Worm (Caenorhabditis elegans) whole organism, young adult: ENCODE data around the gene nep-10.
A peak's percentile ranks its signal among the peaks of the same experiment; 100 is the strongest.

ENCODE experiments used
- F33H1.4 ChIP-seq: fragments of 200-800 bp; sonication (Bioruptor generic); IDR thresholded peaks from 2 replicates; pipeline ENCODE4 v1.3.6; 2022; ENCODE audit warnings: missing genetic modification reagents, missing genetic modification characterization, missing compliant biosample characterization
- F49E8.2 ChIP-seq: sonication (generic microtip); optimal IDR thresholded peaks from 3 replicates; lab custom pipeline; 2017; ENCODE audit warnings: missing genetic modification characterization, mild to moderate bottlenecking, missing compliant biosample characterization, antibody characterized with exemption, moderate library complexity; ENCODE audit not compliant: insufficient read depth
- ZK185.1 ChIP-seq: sonication (generic microtip); optimal IDR thresholded peaks from 2 replicates; lab custom pipeline; 2016; ENCODE audit warnings: mild to moderate bottlenecking, missing genetic modification characterization, missing compliant biosample characterization; ENCODE audit not compliant: poor library complexity, severe bottlenecking
- ama-1 ChIP-seq, 3 experiments: fragments of 150-350 bp in 1 of 3; sonication (generic microtip) in 2 of 3; optimal IDR thresholded peaks; 2 replicates each; lab custom pipeline; 2014 to 2018; ENCODE audit warnings: missing biosample characterization in 2 of 3, missing genetic modification characterization in 2 of 3, missing genetic modification reagents in 2 of 3
- cebp-1 ChIP-seq, 2 experiments: fragments of 200-800 bp in 1 of 2; sonication (Bioruptor generic) in 1 of 2; sonication (generic microtip) in 1 of 2; IDR thresholded peaks in 1 of 2; optimal IDR thresholded peaks in 1 of 2; 2 replicates each; pipeline versions ENCODE4 v1.3.6 to Lab custom; 2017 to 2022; ENCODE audit warnings: missing compliant biosample characterization in 2 of 2, missing genetic modification characterization in 2 of 2, mild to moderate bottlenecking in 1 of 2, missing genetic modification reagents in 1 of 2, moderate library complexity in 1 of 2
- dpl-1 ChIP-seq: fragments of 150-350 bp; optimal IDR thresholded peaks from 2 replicates; lab custom pipeline; 2014; ENCODE audit warnings: missing biosample characterization, missing genetic modification reagents, missing genetic modification characterization
- him-1 ChIP-seq: sonication (generic microtip); optimal IDR thresholded peaks from 2 replicates; lab custom pipeline; 2016; ENCODE audit warnings: missing genotype, missing genetic modification reagents, missing genetic modification characterization, missing compliant biosample characterization
- nfya-2 ChIP-seq: fragments of 200-800 bp; sonication (Bioruptor generic); IDR thresholded peaks from 2 replicates; pipeline ENCODE4 v1.3.6; 2022; ENCODE audit warnings: missing genetic modification reagents, missing genetic modification characterization, missing compliant biosample characterization
- nfyb-1 ChIP-seq: fragments of 200-800 bp; sonication (Bioruptor generic); IDR thresholded peaks from 2 replicates; pipeline ENCODE4 v1.3.6; 2022; ENCODE audit warnings: missing genetic modification reagents, missing genetic modification characterization, missing compliant biosample characterization
- snpc-4 ChIP-seq, 5 experiments: fragments of 150-350 bp in 1 of 5; sonication (generic microtip) in 4 of 5; optimal IDR thresholded peaks; 2 replicates each; lab custom pipeline; 2014 to 2018; ENCODE audit warnings: missing genetic modification characterization in 5 of 5, missing biosample characterization in 3 of 5, antibody characterized with exemption in 2 of 5, mild to moderate bottlenecking in 2 of 5, missing compliant biosample characterization in 2 of 5, missing genotype in 2 of 5, moderate library complexity in 2 of 5, missing genetic modification reagents in 1 of 5
- tbp1 ChIP-seq: fragments of 200-800 bp; sonication (Bioruptor generic); optimal IDR thresholded peaks from 2 replicates; lab custom pipeline; 2018; ENCODE audit warnings: mild to moderate bottlenecking, missing genetic modification characterization, missing compliant biosample characterization
- unc-62 ChIP-seq: fragments of 150-350 bp; optimal IDR thresholded peaks from 2 replicates; lab custom pipeline; 2014; ENCODE audit warnings: missing biosample characterization, missing genetic modification reagents, missing genetic modification characterization
- zfh-2 ChIP-seq: fragments of 200-800 bp; sonication (Bioruptor generic); conservative IDR thresholded peaks from 2 replicates; pipeline ENCODE4 v1.3.6; 2022; ENCODE audit warnings: missing genetic modification reagents, missing genetic modification characterization, missing compliant biosample characterization

DNA sequence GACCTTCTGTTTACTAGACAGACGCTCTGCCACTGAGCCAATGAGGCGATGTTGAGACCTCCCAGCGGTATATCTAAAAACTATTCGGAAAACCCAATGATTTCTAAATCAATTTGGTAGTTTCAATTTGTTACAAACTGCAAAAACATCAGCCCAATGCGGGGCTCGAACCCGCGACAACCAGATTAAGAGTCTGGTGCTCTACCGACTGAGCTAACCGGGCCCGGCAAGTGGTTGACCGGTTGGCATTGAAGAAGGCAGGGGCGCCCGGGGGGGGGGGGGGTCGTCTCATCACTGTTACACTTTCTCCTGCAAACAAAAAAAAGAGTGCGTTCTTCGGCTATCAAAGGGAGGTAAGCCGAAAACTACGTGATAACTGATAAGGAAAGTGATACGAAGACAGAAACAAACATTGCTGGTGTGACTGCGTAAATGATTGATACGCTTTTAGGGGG, 36.5 kb upstream of the nep-10 start:
- TF ChIP-seq zfh-2 (GFP tag; lab: Robert Waterston, UW) (peak; percentile 92), ama-1 (optimal IDR thresholded peaks at IDR 0.05; lab: Kevin White, UChicago) (no peak), ama-1 (GFP tag; optimal IDR thresholded peaks at IDR 0.05; lab: Kevin White, UChicago) (peak in 1 of 2 experiments; percentile 65), nfyb-1 (GFP tag; lab: Robert Waterston, UW) (peak; percentile 88), F33H1.4 (GFP tag; lab: Robert Waterston, UW) (0 out of 2 replicates have a peak, but pooled peaks have one; percentile 32), him-1 (tag; lab: Kevin White, UChicago) (peak; percentile 93), cebp-1 (GFP tag; IDR thresholded peaks at IDR 0.05; lab: Robert Waterston, UW) (no peak), cebp-1 (tag; optimal IDR thresholded peaks at IDR 0.05; lab: Kevin White, UChicago) (peak; percentile 76), snpc-4 (GFP tag; optimal IDR thresholded peaks at IDR 0.05; lab: Kevin White, UChicago) (peak; percentile 58), snpc-4 (tag; optimal IDR thresholded peaks at IDR 0.05; lab: Kevin White, UChicago) (peak in 3 of 4 experiments; percentile 47 to 66 (median 60)), dpl-1 (GFP tag; lab: Kevin White, UChicago) (no peak), ZK185.1 (tag; lab: Kevin White, UChicago) (no peak), F49E8.2 (tag; lab: Kevin White, UChicago) (no peak), tbp1 (peak; percentile 97), nfya-2 (no peak), unc-62 (GFP tag; lab: Kevin White, UChicago) (no peak)
